Worm (Caenorhabditis elegans): Measurements from ENCODE around the gene cbd-1.
A peak's percentile ranks its signal among the peaks of the same experiment; 100 is the strongest.
"Not testable (repeated sequence)": the region's sequence is repeated elsewhere in the genome, so short reads cannot be mapped to it uniquely, and the experiment has no call there.

Gene cbd-1

ce11 chrIV:11403288-11403991 lies 30.6 kb downstream of the cbd-1 start, which contains the start of the genes memi-3 and cyp-31A2:
TSS of gene memi-3 (minus strand) at chrIV:11403338.
TSS of gene cyp-31A2 (plus strand) at chrIV:11403961.
- no peak for TF ChIP-seq nhr-43 (tag; optimal IDR thresholded peaks at IDR 0.05; ENCODE audit: poor library complexity, severe bottlenecking)
- TF ChIP-seq R02D3.7 (tag; optimal IDR thresholded peaks at IDR 0.05), result no peak
- TF ChIP-seq unc-39 (tag; optimal IDR thresholded peaks at IDR 0.05), result no peak
- no peak for TF ChIP-seq pqm-1 (tag; optimal IDR thresholded peaks at IDR 0.05)
- TF ChIP-seq fkh-10 (GFP tag; optimal IDR thresholded peaks at IDR 0.05), result no peak
- TF ChIP-seq ceh-16 (tag; optimal IDR thresholded peaks at IDR 0.05), result no peak
- no peak for TF ChIP-seq nhr-23 (tag; optimal IDR thresholded peaks at IDR 0.05)
- TF ChIP-seq nhr-67 (tag; optimal IDR thresholded peaks at IDR 0.05), result no peak
- TF ChIP-seq lin-39 (tag; optimal IDR thresholded peaks at IDR 0.05), result no peak
- TF ChIP-seq ztf-11 (tag; optimal IDR thresholded peaks at IDR 0.05), result no peak
- no peak for TF ChIP-seq nhr-77 (tag; optimal IDR thresholded peaks at IDR 0.05)

ce11 chrIV:11406744-11407690 lies 34.2 kb downstream of the cbd-1 start, which contains the start of the genes his-63 and his-64:
TSS of gene his-63 (minus strand) at chrIV:11406861.
TSS of gene his-64 (plus strand) at chrIV:11407116.
- peak; percentile 23 for TF ChIP-seq nhr-25 (tag; optimal IDR thresholded peaks at IDR 0.05)

- no peak for TF ChIP-seq fkh-10 (GFP tag; optimal IDR thresholded peaks at IDR 0.05)
- TF ChIP-seq elt-2 (tag; optimal IDR thresholded peaks at IDR 0.05), result no peak
- TF ChIP-seq mdl-1 (tag; optimal IDR thresholded peaks at IDR 0.05), result no peak
- no peak for TF ChIP-seq fkh-2 (tag; optimal IDR thresholded peaks at IDR 0.05)
- TF ChIP-seq nhr-77 (tag; optimal IDR thresholded peaks at IDR 0.05), result no peak
- TF ChIP-seq nhr-43 (tag; optimal IDR thresholded peaks at IDR 0.05; ENCODE audit: poor library complexity, severe bottlenecking), result no peak
- no peak for TF ChIP-seq ceh-28 (tag; optimal IDR thresholded peaks at IDR 0.05)
- TF ChIP-seq nhr-23 (tag; optimal IDR thresholded peaks at IDR 0.05), result no peak
- no peak for TF ChIP-seq hmg-11 (tag; optimal IDR thresholded peaks at IDR 0.05)
Measured at ce11 chrIV:11410084-11410483, 37.3 kb downstream of the cbd-1 start, which contains the start of gene gfat-2. TSS of gene gfat-2 (plus strand) at chrIV:11410228.

- TF ChIP-seq elt-3 (tag; optimal IDR thresholded peaks at IDR 0.05) (no peak), mdl-1 (tag; optimal IDR thresholded peaks at IDR 0.05) (no peak), ceh-9 (tag; optimal IDR thresholded peaks at IDR 0.05) (no peak), egl-5 (tag; optimal IDR thresholded peaks at IDR 0.05) (no peak), nhr-11 (tag; optimal IDR thresholded peaks at IDR 0.05) (no peak), nhr-237 (tag; optimal IDR thresholded peaks at IDR 0.05) (no peak), nhr-25 (tag; optimal IDR thresholded peaks at IDR 0.05) (no peak), jun-1 (tag; optimal IDR thresholded peaks at IDR 0.05) (no peak), ama-1 (optimal IDR thresholded peaks at IDR 0.05) (no peak), nhr-77 (tag; optimal IDR thresholded peaks at IDR 0.05) (no peak), eor-1 (tag; optimal IDR thresholded peaks at IDR 0.05) (no peak), lsy-12 (tag; optimal IDR thresholded peaks at IDR 0.05) (no peak), fkh-2 (tag; optimal IDR thresholded peaks at IDR 0.05) (no peak)
Measured at ce11 chrIV:11414920-11415319, 42.1 kb downstream of the cbd-1 start, which contains the start of gene F22B3.10. TSS of gene F22B3.10 (minus strand) at chrIV:11415020.

- TF ChIP-seq pqm-1, egl-5, nhr-76 (tag; optimal IDR thresholded peaks at IDR 0.05): not testable (repeated sequence)
Measured at ce11 chrIV:11416724-11417123, 43.9 kb downstream of the cbd-1 start, which contains the start of gene F22B3.5. TSS of gene F22B3.5 (minus strand) at chrIV:11416824.

- TF ChIP-seq nhr-28 (tag; optimal IDR thresholded peaks at IDR 0.05), result no peak
- no peak for TF ChIP-seq fkh-10 (GFP tag; optimal IDR thresholded peaks at IDR 0.05)
- TF ChIP-seq daf-12 (tag; optimal IDR thresholded peaks at IDR 0.05), result no peak
- no peak for TF ChIP-seq lin-39 (tag; optimal IDR thresholded peaks at IDR 0.05)
- TF ChIP-seq elt-2 (tag; optimal IDR thresholded peaks at IDR 0.05), result no peak
- no peak for TF ChIP-seq ztf-11 (tag; optimal IDR thresholded peaks at IDR 0.05)
- TF ChIP-seq mml-1 (tag; optimal IDR thresholded peaks at IDR 0.05), result no peak
- no peak for TF ChIP-seq nhr-76 (tag; optimal IDR thresholded peaks at IDR 0.05)
- TF ChIP-seq unc-62 (GFP tag; optimal IDR thresholded peaks at IDR 0.05), result no peak
- no peak for TF ChIP-seq ceh-82 (tag; optimal IDR thresholded peaks at IDR 0.05)
- TF ChIP-seq nhr-77 (tag; optimal IDR thresholded peaks at IDR 0.05), result no peak
- no peak for TF ChIP-seq nhr-12 (tag; optimal IDR thresholded peaks at IDR 0.05)
- no peak for TF ChIP-seq lin-15B (tag; optimal IDR thresholded peaks at IDR 0.05)
- no peak for TF ChIP-seq zag-1 (tag; optimal IDR thresholded peaks at IDR 0.05)
- no peak for TF ChIP-seq nfya-1 (tag; optimal IDR thresholded peaks at IDR 0.05; ENCODE audit: insufficient read depth)
- no peak for TF ChIP-seq pha-4 (tag; optimal IDR thresholded peaks at IDR 0.05)
- TF ChIP-seq hmg-11 (tag; optimal IDR thresholded peaks at IDR 0.05), result no peak
Measured at ce11 chrIV:11421696-11422095, 48.9 kb downstream of the cbd-1 start, which contains the start of gene F22B3.7. TSS of gene F22B3.7 (minus strand) at chrIV:11421796.
